Worm (Caenorhabditis elegans): ENCODE data around the gene F25B5.5.

- TF ChIP-seq egl-27 (tag; optimal IDR thresholded peaks at IDR 0.05) (no peak), ztf-11 (tag; optimal IDR thresholded peaks at IDR 0.05) (no peak), elt-3 (tag; optimal IDR thresholded peaks at IDR 0.05) (no peak), ceh-82 (tag; optimal IDR thresholded peaks at IDR 0.05) (no peak), skn-1 (tag; optimal IDR thresholded peaks at IDR 0.05) (no peak), ztf-4 (tag; optimal IDR thresholded peaks at IDR 0.05) (no peak), nhr-77 (tag; optimal IDR thresholded peaks at IDR 0.05) (no peak), sma-3 (GFP tag; optimal IDR thresholded peaks at IDR 0.05) (no peak), mbf-1 (tag; optimal IDR thresholded peaks at IDR 0.05) (no peak), unc-39 (tag; optimal IDR thresholded peaks at IDR 0.05) (no peak), ama-1 (optimal IDR thresholded peaks at IDR 0.05) (no peak)
These were observed 11.7 kb downstream of the F25B5.5 start for ce11 chrIII:5934138-5934658.
